Worm (Caenorhabditis elegans): ENCODE data around the gene disl-2.

The disl-2 gene

DNA sequence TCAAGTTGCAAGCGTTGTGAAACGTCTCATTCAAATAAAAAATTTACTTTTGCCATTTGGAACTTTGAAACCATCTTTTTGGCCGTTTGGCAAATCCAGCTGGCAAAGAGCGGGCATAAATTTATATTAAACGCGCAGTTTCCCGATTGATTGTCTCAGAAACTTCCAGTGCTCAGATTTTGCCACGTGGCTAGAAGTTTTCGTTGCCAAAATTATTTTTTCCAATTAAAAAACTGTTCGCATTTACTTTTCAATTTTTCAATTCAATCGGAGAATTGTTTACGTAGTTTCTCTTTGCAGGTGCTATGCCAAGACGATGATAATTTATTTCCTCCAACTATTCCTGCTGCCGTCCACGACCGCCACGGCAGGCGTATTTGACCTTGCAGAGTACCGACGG, 10.3 kb downstream of the disl-2 start, which contains the start of gene F48E8.4:
TSS of gene F48E8.4 (plus strand) at position 301 of the 400 bp plus-strand sequence.
- TF ChIP-seq hmg-4 (GFP tag; optimal IDR thresholded peaks at IDR 0.05) (no peak), ets-7 (tag; optimal IDR thresholded peaks at IDR 0.05) (no peak), scrt-1 (GFP tag; IDR thresholded peaks at IDR 0.05) (no peak), B0310.2 (tag; optimal IDR thresholded peaks at IDR 0.05) (no peak), F13C5.2 (tag; optimal IDR thresholded peaks at IDR 0.05) (no peak), aly-1 (tag; optimal IDR thresholded peaks at IDR 0.05) (no peak), flt-1 (GFP tag; IDR thresholded peaks at IDR 0.05) (no peak), tbx-37 (GFP tag; conservative IDR thresholded peaks at IDR 0.05) (no peak), ama-1 (optimal IDR thresholded peaks at IDR 0.05) (no peak), sea-1 (GFP tag; conservative IDR thresholded peaks at IDR 0.05) (no peak), ceh-13 (GFP tag; optimal IDR thresholded peaks at IDR 0.05) (no peak), tbx-11 (GFP tag; IDR thresholded peaks at IDR 0.05) (no peak)

DNA sequence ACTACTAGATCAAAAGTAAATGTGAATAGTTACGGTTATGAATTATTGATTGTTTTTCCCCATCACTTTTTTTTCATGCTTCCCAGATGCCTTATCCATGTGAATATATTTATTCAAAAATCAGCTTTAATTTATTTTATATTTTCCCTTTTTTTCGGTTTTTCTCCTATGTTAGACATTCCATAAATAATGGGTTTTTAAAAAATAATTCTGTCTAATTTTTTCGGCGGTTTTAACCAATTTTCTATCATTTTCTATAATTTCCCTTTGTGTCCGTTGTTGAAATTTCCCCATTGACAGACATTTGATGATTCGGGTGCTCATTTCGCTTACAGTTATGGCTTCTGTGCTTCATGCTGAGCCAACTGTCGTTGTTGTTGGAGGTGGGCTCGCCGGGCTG, 18.1 kb downstream of the disl-2 start, which contains the start of gene F48E8.3:
TSS of gene F48E8.3 (plus strand) at position 301 of the 400 bp plus-strand sequence.
- no peak for TF ChIP-seq F13C5.2 (tag; optimal IDR thresholded peaks at IDR 0.05)
- TF ChIP-seq ceh-13 (GFP tag; optimal IDR thresholded peaks at IDR 0.05), result no peak
- TF ChIP-seq hnd-1 (tag; optimal IDR thresholded peaks at IDR 0.05), result no peak
- TF ChIP-seq tbx-11 (GFP tag; IDR thresholded peaks at IDR 0.05), result no peak
- TF ChIP-seq flt-1 (GFP tag; IDR thresholded peaks at IDR 0.05), result no peak
- no peak for TF ChIP-seq sea-1 (GFP tag; conservative IDR thresholded peaks at IDR 0.05)
- TF ChIP-seq hmbx-1 (tag; optimal IDR thresholded peaks at IDR 0.05), result no peak

DNA sequence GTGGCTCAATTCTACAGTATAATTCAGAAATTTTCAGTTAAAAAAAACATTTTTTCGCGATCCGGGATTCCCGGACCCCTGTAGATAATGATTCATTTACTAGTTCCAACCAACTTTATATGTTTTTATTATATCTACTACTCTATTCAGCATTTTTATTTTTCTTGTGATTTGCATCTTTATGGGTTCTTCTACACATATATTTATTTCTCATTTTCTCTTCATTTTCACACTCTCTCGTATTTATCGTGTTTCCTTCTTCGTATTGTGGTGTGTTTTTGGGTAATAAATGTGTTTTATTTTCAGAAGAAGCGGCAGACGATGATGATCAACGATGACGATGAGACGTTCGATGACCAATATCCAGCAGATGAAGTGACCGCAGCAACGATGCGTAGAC, 21.1 kb downstream of the disl-2 start, which contains the start of gene F48E8.2:
TSS of gene F48E8.2 (plus strand) at position 301 of the 400 bp plus-strand sequence.
- TF ChIP-seq ets-7 (tag; optimal IDR thresholded peaks at IDR 0.05) (no peak), ama-1 (optimal IDR thresholded peaks at IDR 0.05) (no peak), tbx-37 (GFP tag; conservative IDR thresholded peaks at IDR 0.05) (no peak), pes-1 (GFP tag; IDR thresholded peaks at IDR 0.05) (no peak), tbx-11 (GFP tag; IDR thresholded peaks at IDR 0.05) (no peak), ceh-13 (GFP tag; optimal IDR thresholded peaks at IDR 0.05) (no peak), hnd-1 (tag; optimal IDR thresholded peaks at IDR 0.05) (no peak), tra-4 (tag; optimal IDR thresholded peaks at IDR 0.05) (no peak)

DNA sequence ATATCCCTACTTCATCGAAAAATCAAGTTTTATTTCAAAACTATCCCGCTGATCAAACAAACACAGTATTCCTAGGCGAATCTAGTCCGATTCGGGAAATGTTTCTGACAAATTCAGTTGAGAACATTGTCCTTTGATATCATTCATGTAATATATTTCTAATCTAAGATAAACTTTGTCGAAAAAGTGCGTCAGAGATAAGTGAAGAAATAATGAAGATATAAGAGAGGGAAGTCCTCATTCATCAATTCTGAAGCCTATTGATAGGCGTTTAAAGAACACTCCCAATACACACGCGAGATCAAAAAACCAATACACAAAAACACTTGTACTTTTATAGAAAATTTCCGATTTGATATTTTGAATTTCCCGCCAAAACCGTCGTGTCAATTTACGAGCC, 21.9 kb downstream of the disl-2 start:
- TF ChIP-seq sea-1 (GFP tag; conservative IDR thresholded peaks at IDR 0.05) (no peak), hmbx-1 (tag; optimal IDR thresholded peaks at IDR 0.05) (no peak), hmg-4 (GFP tag; optimal IDR thresholded peaks at IDR 0.05) (no peak), ama-1 (optimal IDR thresholded peaks at IDR 0.05) (no peak), ceh-13 (GFP tag; optimal IDR thresholded peaks at IDR 0.05) (no peak), tbx-37 (GFP tag; conservative IDR thresholded peaks at IDR 0.05) (no peak), aly-1 (tag; optimal IDR thresholded peaks at IDR 0.05) (no peak), scrt-1 (GFP tag; IDR thresholded peaks at IDR 0.05) (no peak), hnd-1 (tag; optimal IDR thresholded peaks at IDR 0.05) (no peak), F13C5.2 (tag; optimal IDR thresholded peaks at IDR 0.05) (no peak), pes-1 (GFP tag; IDR thresholded peaks at IDR 0.05) (no peak), ceh-36 (tag; optimal IDR thresholded peaks at IDR 0.05) (no peak), flt-1 (GFP tag; IDR thresholded peaks at IDR 0.05) (no peak), B0310.2 (tag; optimal IDR thresholded peaks at IDR 0.05) (no peak), tra-4 (tag; optimal IDR thresholded peaks at IDR 0.05) (no peak), tbx-11 (GFP tag; IDR thresholded peaks at IDR 0.05) (no peak), ets-7 (tag; optimal IDR thresholded peaks at IDR 0.05) (no peak)

DNA sequence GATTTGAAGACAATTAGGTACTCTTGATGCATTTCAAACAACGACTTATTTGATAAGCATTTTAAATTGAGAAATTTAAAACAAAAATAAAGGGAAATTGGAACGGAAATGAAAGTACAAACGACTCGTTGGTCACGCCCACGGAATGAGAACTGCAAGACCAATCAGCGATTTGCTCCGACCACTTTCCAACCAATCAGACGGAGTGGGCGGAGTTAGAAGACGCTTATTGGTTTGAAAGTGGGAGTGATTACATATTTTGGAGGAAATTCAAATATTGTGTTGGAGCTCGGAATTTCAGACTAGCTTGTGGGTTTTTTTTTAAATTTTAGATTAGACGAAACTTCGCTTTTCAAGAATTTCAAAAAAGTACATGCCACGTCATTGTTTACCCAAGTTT, 26.1 kb downstream of the disl-2 start:
- TF ChIP-seq tbx-11 (GFP tag; IDR thresholded peaks at IDR 0.05) (no peak), hmbx-1 (tag; optimal IDR thresholded peaks at IDR 0.05) (no peak), ets-7 (tag; optimal IDR thresholded peaks at IDR 0.05) (no peak), pes-1 (GFP tag; IDR thresholded peaks at IDR 0.05) (no peak), hmg-4 (GFP tag; optimal IDR thresholded peaks at IDR 0.05) (no peak), flt-1 (GFP tag; IDR thresholded peaks at IDR 0.05) (no peak), ceh-36 (tag; optimal IDR thresholded peaks at IDR 0.05) (no peak), scrt-1 (GFP tag; IDR thresholded peaks at IDR 0.05) (no peak), F13C5.2 (tag; optimal IDR thresholded peaks at IDR 0.05) (no peak), ama-1 (optimal IDR thresholded peaks at IDR 0.05) (no peak), ceh-13 (GFP tag; optimal IDR thresholded peaks at IDR 0.05) (no peak), tbx-37 (GFP tag; conservative IDR thresholded peaks at IDR 0.05) (no peak), hnd-1 (tag; optimal IDR thresholded peaks at IDR 0.05) (no peak), tra-4 (tag; optimal IDR thresholded peaks at IDR 0.05) (no peak), B0310.2 (tag; optimal IDR thresholded peaks at IDR 0.05) (no peak), aly-1 (tag; optimal IDR thresholded peaks at IDR 0.05) (no peak), sea-1 (GFP tag; conservative IDR thresholded peaks at IDR 0.05) (no peak)

DNA sequence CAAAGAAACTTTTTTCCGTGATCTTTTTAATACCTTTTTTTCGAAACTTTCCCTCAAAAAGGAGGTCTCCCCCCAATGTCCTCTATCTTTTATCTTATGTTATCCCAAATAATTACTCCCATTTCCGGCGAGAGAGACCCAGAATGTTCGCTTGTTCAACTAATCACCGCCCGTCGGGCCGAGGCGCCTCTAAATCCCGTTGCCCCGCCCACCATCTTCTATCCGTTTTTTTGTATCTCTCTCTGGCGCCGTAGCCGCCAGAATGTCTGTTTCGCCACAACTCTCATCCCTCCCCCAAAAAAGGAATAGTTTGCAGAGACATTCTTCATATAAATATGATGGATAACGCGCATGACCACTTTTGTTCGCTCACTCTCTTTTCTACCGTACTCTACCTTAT, 29.7 kb downstream of the disl-2 start:
- TF ChIP-seq sea-1 (GFP tag; conservative IDR thresholded peaks at IDR 0.05), result no peak
- TF ChIP-seq ceh-36 (tag; optimal IDR thresholded peaks at IDR 0.05), result peak; percentile 15

DNA sequence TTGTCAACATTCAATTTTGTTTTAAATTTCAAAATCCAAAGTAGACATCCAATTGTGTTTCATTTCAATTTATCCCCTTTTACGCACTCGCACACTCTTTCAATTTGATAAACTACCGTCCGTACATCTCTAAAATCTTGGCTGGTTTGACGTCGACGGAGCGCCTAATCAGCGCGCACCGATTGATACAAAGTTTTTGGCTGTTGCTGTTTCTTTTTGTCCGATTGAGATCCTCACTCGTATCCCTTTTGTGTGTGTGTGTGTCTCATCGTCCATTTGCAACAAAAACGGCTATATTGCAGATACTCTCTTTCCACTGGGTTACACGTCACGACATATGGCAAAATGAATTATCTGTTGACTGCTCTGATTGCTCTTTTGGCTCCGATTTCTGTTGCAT, 31.2 kb downstream of the disl-2 start, which contains the start of gene lon-1:
TSS of gene lon-1 (plus strand) at position 301 of the 400 bp plus-strand sequence.
- TF ChIP-seq ceh-36 (tag; optimal IDR thresholded peaks at IDR 0.05) (no peak), sea-1 (GFP tag; conservative IDR thresholded peaks at IDR 0.05) (no peak), tbx-37 (GFP tag; conservative IDR thresholded peaks at IDR 0.05) (no peak), flt-1 (GFP tag; IDR thresholded peaks at IDR 0.05) (no peak), pes-1 (GFP tag; IDR thresholded peaks at IDR 0.05) (no peak), hnd-1 (tag; optimal IDR thresholded peaks at IDR 0.05) (no peak), scrt-1 (GFP tag; IDR thresholded peaks at IDR 0.05) (no peak), F13C5.2 (tag; optimal IDR thresholded peaks at IDR 0.05) (no peak), tra-4 (tag; optimal IDR thresholded peaks at IDR 0.05) (no peak), hmbx-1 (tag; optimal IDR thresholded peaks at IDR 0.05) (no peak), tbx-11 (GFP tag; IDR thresholded peaks at IDR 0.05) (no peak), aly-1 (tag; optimal IDR thresholded peaks at IDR 0.05) (no peak), hmg-4 (GFP tag; optimal IDR thresholded peaks at IDR 0.05) (no peak), B0310.2 (tag; optimal IDR thresholded peaks at IDR 0.05) (no peak), ets-7 (tag; optimal IDR thresholded peaks at IDR 0.05) (no peak), ceh-13 (GFP tag; optimal IDR thresholded peaks at IDR 0.05) (no peak), ama-1 (optimal IDR thresholded peaks at IDR 0.05) (no peak)
